Worm (Caenorhabditis elegans) whole organism, L2 larva: ENCODE measurements around the gene D1044.4.

ENCODE experiments used
- ceh-82 ChIP-seq: fragments of 150-350 bp; optimal IDR thresholded peaks from 2 replicates; lab custom pipeline; 2014; ENCODE audit warnings: missing biosample characterization, missing genetic modification characterization
- lin-39 ChIP-seq: fragments of 150-350 bp; optimal IDR thresholded peaks from 2 replicates; lab custom pipeline; 2014; ENCODE audit warnings: missing biosample characterization, missing genetic modification reagents, missing genetic modification characterization
- mab-5 ChIP-seq: fragments of 150-350 bp; optimal IDR thresholded peaks from 2 replicates; lab custom pipeline; 2014; ENCODE audit warnings: missing biosample characterization, missing genetic modification characterization
- mbf-1 ChIP-seq: sonication (generic microtip); optimal IDR thresholded peaks from 2 replicates; lab custom pipeline; 2017; ENCODE audit warnings: missing biosample characterization, missing genetic modification characterization
- unc-62 ChIP-seq: fragments of 150-350 bp; optimal IDR thresholded peaks from 2 replicates; lab custom pipeline; 2014; ENCODE audit warnings: missing biosample characterization, missing genetic modification reagents, missing genetic modification characterization

ce11 chrIII:5553098-5553497 lies 31.3 kb upstream of the D1044.4 start:
- TF ChIP-seq ceh-82 (tag; lab: Kevin White, UChicago) (no peak), unc-62 (GFP tag; lab: Kevin White, UChicago) (no peak), mab-5 (tag; lab: Kevin White, UChicago) (no peak), mbf-1 (tag; lab: Kevin White, UChicago) (no peak), lin-39 (tag; lab: Kevin White, UChicago) (no peak)
